Worm (Caenorhabditis elegans): ENCODE results near the gene C28A5.1.

ce11 chrIII:4419117-4419978 lies 14.8 kb downstream of the C28A5.1 start, which contains the start of the genes R07E5.7 and cku-80:
- TF ChIP-seq ztf-22 (GFP tag; optimal IDR thresholded peaks at IDR 0.05) (no peak), ama-1 (optimal IDR thresholded peaks at IDR 0.05) (no peak), ama-1 (GFP tag; optimal IDR thresholded peaks at IDR 0.05) (no peak), ZK185.1 (tag; optimal IDR thresholded peaks at IDR 0.05; ENCODE audit: poor library complexity, severe bottlenecking) (peak; percentile 0), hlh-12 (tag; optimal IDR thresholded peaks at IDR 0.05) (no peak), F49E8.2 (tag; optimal IDR thresholded peaks at IDR 0.05; ENCODE audit: insufficient read depth) (no peak), akir-1 (GFP tag; optimal IDR thresholded peaks at IDR 0.05) (no peak), snpc-4 (GFP tag; optimal IDR thresholded peaks at IDR 0.05) (no peak), snpc-4 (tag; optimal IDR thresholded peaks at IDR 0.05) (peak; percentile 4 to 77 (median 53)), let-526 (GFP tag; IDR thresholded peaks at IDR 0.05) (no peak), F57A8.1 (GFP tag; optimal IDR thresholded peaks at IDR 0.05) (no peak), mel-28 (tag; optimal IDR thresholded peaks at IDR 0.05; ENCODE audit: borderline replicate concordance) (no peak), attf-5 (GFP tag; optimal IDR thresholded peaks at IDR 0.05) (peak; percentile 79), F37B4.10 (GFP tag; IDR thresholded peaks at IDR 0.05) (no peak)
